Worm (Caenorhabditis elegans): ENCODE results near the gene nhr-107.

nhr-107 gene

DNA sequence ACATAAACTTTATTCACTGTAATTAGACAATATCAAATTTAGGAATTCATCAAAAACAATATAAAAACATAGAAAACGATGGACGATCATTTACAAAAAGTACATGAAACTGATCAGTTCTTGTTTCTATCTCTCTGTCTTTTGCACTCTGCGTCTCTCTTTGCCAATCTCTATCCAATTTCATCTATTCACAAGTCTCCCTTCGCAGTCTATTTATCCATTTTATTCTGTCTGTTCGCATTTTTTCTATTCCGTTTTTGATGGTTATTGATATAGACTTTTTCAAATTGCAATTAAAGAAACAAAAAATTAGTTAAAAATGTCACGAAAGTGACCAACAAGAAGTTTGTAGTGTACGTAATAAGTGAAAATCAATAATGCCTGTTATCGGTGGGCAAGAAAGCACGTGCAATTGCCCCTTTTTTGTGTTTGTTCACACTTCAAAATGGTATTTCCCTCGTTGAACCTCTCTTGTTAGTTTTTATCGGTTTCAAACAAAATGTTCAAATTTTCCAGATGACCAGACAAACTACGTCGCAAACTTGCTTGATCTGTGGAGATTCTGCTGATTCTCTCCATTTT lies 1.5 kb upstream of the nhr-107 start, which contains the start of gene nhr-42:
nhr-42 (plus strand) TSS at position 517 of the 582 bp plus-strand sequence.
- TF ChIP-seq R02D3.7 (tag; optimal IDR thresholded peaks at IDR 0.05) (no peak), mdl-1 (tag; optimal IDR thresholded peaks at IDR 0.05) (peak in 1 of 2 experiments; percentile 83), mep-1 (tag; optimal IDR thresholded peaks at IDR 0.05) (peak; percentile 20), nhr-111 (GFP tag; optimal IDR thresholded peaks at IDR 0.05) (no peak), aha-1 (tag) (peak; percentile 73), daf-16 (GFP tag; optimal IDR thresholded peaks at IDR 0.05) (no peak), daf-16 (tag; optimal IDR thresholded peaks at IDR 0.05) (peak; percentile 51), dmd-8 (GFP tag; IDR thresholded peaks at IDR 0.05) (no peak), tra-1 (GFP tag; IDR thresholded peaks at IDR 0.05) (no peak), hlh-11 (tag; optimal IDR thresholded peaks at IDR 0.05) (peak; percentile 52), dve-1 (tag; optimal IDR thresholded peaks at IDR 0.05; ENCODE audit: insufficient read depth) (peak; percentile 19), dmd-6 (GFP tag; IDR thresholded peaks at IDR 0.05) (peak; percentile 54), ceh-44 (GFP tag; IDR thresholded peaks at IDR 0.05) (no peak), pqm-1 (tag; optimal IDR thresholded peaks at IDR 0.05) (peak; percentile 22), nhr-28 (tag; optimal IDR thresholded peaks at IDR 0.05) (peak; percentile 79), rbr-2 (tag; optimal IDR thresholded peaks at IDR 0.05) (no peak), lin-13 (GFP tag; optimal IDR thresholded peaks at IDR 0.05) (no peak), lsy-2 (tag; optimal IDR thresholded peaks at IDR 0.05) (peak in 1 of 2 experiments; percentile 20), ZK337.2 (GFP tag; IDR thresholded peaks at IDR 0.05) (no peak), hif-1 (tag; optimal IDR thresholded peaks at IDR 0.05) (peak in 1 of 2 experiments; percentile 57), ztf-11 (tag; optimal IDR thresholded peaks at IDR 0.05) (no peak), pha-4 (GFP tag; IDR thresholded peaks at IDR 0.05) (no peak), pha-4 (tag; optimal IDR thresholded peaks at IDR 0.05) (no peak), hlh-30 (tag; optimal IDR thresholded peaks at IDR 0.05; ENCODE audit: insufficient read depth) (peak; percentile 39), mxl-3 (GFP tag; optimal IDR thresholded peaks at IDR 0.05) (peak; percentile 38), F49E8.2 (tag; optimal IDR thresholded peaks at IDR 0.05; ENCODE audit: borderline replicate concordance) (no peak)

DNA sequence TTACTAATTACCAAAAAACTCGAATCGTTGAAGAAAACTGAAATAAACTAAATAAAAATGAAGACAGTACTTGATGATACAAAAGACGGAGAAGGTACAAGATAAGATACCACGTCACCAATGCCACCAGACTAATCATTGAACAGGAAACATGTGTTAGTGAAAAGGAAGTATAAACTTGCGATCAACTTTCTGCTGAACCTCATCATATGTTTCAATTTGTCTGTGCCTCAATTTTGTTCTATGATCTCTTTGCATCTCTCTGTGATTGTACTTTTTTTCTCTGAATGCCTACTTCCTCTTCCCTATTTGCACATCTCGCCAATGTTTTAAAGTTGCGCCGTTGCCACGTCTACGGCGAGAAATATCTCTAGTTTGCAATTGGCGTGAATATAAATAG lies 2.9 kb downstream of the nhr-107 start:
- peak; percentile 1 for TF ChIP-seq T20F7.1 (GFP tag; optimal IDR thresholded peaks at IDR 0.05)
- peak; percentile 79 for TF ChIP-seq cey-2 (tag; optimal IDR thresholded peaks at IDR 0.05; ENCODE audit: borderline replicate concordance, insufficient read depth)
- TF ChIP-seq mxl-3 (GFP tag; optimal IDR thresholded peaks at IDR 0.05): peak; percentile 4
- no peak for TF ChIP-seq skn-1 (tag; optimal IDR thresholded peaks at IDR 0.05)
- no peak for TF ChIP-seq lin-13 (GFP tag; optimal IDR thresholded peaks at IDR 0.05)
- TF ChIP-seq unc-62 (GFP tag; optimal IDR thresholded peaks at IDR 0.05 in 1 of 2): no peak
- TF ChIP-seq unc-62 (tag; optimal IDR thresholded peaks at IDR 0.05): no peak
- no peak for TF ChIP-seq set-16 (GFP tag; IDR thresholded peaks at IDR 0.05)
- TF ChIP-seq ceh-82 (tag; optimal IDR thresholded peaks at IDR 0.05): no peak
- TF ChIP-seq nhr-28 (tag; optimal IDR thresholded peaks at IDR 0.05): peak; percentile 84
- TF ChIP-seq pqm-1 (tag; optimal IDR thresholded peaks at IDR 0.05): peak; percentile 5
- TF ChIP-seq snpc-1.2 (GFP tag; IDR thresholded peaks at IDR 0.05): no peak
- peak; percentile 41 for TF ChIP-seq nhr-6 (tag; optimal IDR thresholded peaks at IDR 0.05)
- TF ChIP-seq attf-4 (tag; optimal IDR thresholded peaks at IDR 0.05): no peak
- no peak for TF ChIP-seq rbr-2 (tag; optimal IDR thresholded peaks at IDR 0.05)
- no peak for TF ChIP-seq aha-1 (tag)
- no peak for TF ChIP-seq tra-1 (GFP tag; IDR thresholded peaks at IDR 0.05)
- no peak for TF ChIP-seq F44E2.7 (GFP tag; IDR thresholded peaks at IDR 0.05)
- TF ChIP-seq F37D6.2 (tag; optimal IDR thresholded peaks at IDR 0.05): no peak
- no peak for TF ChIP-seq ceh-20 (GFP tag; IDR thresholded peaks at IDR 0.05)
- no peak for TF ChIP-seq unc-130 (GFP tag; optimal IDR thresholded peaks at IDR 0.05)
- peak; percentile 88 for TF ChIP-seq hlh-30 (tag; optimal IDR thresholded peaks at IDR 0.05; ENCODE audit: insufficient read depth)
- TF ChIP-seq ctbp-1 (GFP tag; IDR thresholded peaks at IDR 0.05): no peak
- no peak for TF ChIP-seq sdz-12 (GFP tag; optimal IDR thresholded peaks at IDR 0.05)
- TF ChIP-seq mdl-1 (tag; optimal IDR thresholded peaks at IDR 0.05): peak in 1 of 2 experiments; percentile 66
- peak; percentile 17 for TF ChIP-seq dpl-1 (GFP tag; optimal IDR thresholded peaks at IDR 0.05)
- no peak for TF ChIP-seq F10B5.3 (tag; optimal IDR thresholded peaks at IDR 0.05)
- no peak for TF ChIP-seq lin-15B (tag; optimal IDR thresholded peaks at IDR 0.05)
- TF ChIP-seq ztf-11 (tag; optimal IDR thresholded peaks at IDR 0.05): no peak
- peak; percentile 47 for TF ChIP-seq gei-8 (GFP tag; optimal IDR thresholded peaks at IDR 0.05)
- no peak for TF ChIP-seq lin-39 (tag; optimal IDR thresholded peaks at IDR 0.05)
- peak in 1 of 2 experiments; percentile 49 for TF ChIP-seq hif-1 (tag; optimal IDR thresholded peaks at IDR 0.05)
- TF ChIP-seq mep-1 (tag; optimal IDR thresholded peaks at IDR 0.05): peak; percentile 14
- no peak for TF ChIP-seq ceh-32 (tag; optimal IDR thresholded peaks at IDR 0.05; ENCODE audit: poor library complexity)

Measured in whole organism, L4 larva.